Worm (Caenorhabditis elegans) whole organism, late embryonic: ENCODE results near the gene F56D2.3.

Experiments
- ama-1 ChIP-seq: fragments of 150-350 bp; optimal IDR thresholded peaks from 2 replicates; lab custom pipeline; 2014
- ceh-24 ChIP-seq: sonication (generic microtip); optimal IDR thresholded peaks from 2 replicates; lab custom pipeline; 2016; ENCODE audit warnings: mild to moderate bottlenecking, missing genetic modification characterization, missing compliant biosample characterization
- ceh-34 ChIP-seq: sonication (generic microtip); optimal IDR thresholded peaks from 2 replicates; lab custom pipeline; 2016; ENCODE audit warnings: mild to moderate bottlenecking, missing genetic modification characterization, missing compliant biosample characterization
- ceh-9 ChIP-seq: sonication (generic microtip); optimal IDR thresholded peaks from 2 replicates; lab custom pipeline; 2016; ENCODE audit warnings: mild to moderate bottlenecking, missing genetic modification characterization, inconsistent platforms, missing compliant biosample characterization
- dmd-4 ChIP-seq: sonication (generic microtip); optimal IDR thresholded peaks from 2 replicates; lab custom pipeline; 2016; ENCODE audit warnings: borderline replicate concordance, missing genetic modification characterization, missing compliant biosample characterization
- eyg-1 ChIP-seq: sonication (generic microtip); optimal IDR thresholded peaks from 2 replicates; lab custom pipeline; 2016; ENCODE audit warnings: missing genotype, missing genetic modification characterization, missing compliant biosample characterization
- fkh-10 ChIP-seq: fragments of 150-350 bp; optimal IDR thresholded peaks from 2 replicates; lab custom pipeline; 2014; ENCODE audit warnings: missing biosample characterization, missing genetic modification reagents, missing genetic modification characterization
- fkh-6 ChIP-seq: sonication (generic microtip); optimal IDR thresholded peaks from 2 replicates; lab custom pipeline; 2016; ENCODE audit warnings: missing genetic modification characterization, missing compliant biosample characterization
- lin-11 ChIP-seq: fragments of 200-800 bp; sonication (Bioruptor generic); optimal IDR thresholded peaks from 2 replicates; lab custom pipeline; 2018; ENCODE audit warnings: mild to moderate bottlenecking, missing genetic modification characterization, missing compliant biosample characterization
- pros-1 ChIP-seq: fragments of 150-350 bp; optimal IDR thresholded peaks from 2 replicates; lab custom pipeline; 2014; ENCODE audit warnings: missing biosample characterization, missing genetic modification reagents, missing genetic modification characterization
- rnt-1 ChIP-seq: sonication (generic microtip); optimal IDR thresholded peaks from 2 replicates; lab custom pipeline; 2016; ENCODE audit warnings: missing genetic modification characterization, missing compliant biosample characterization

DNA sequence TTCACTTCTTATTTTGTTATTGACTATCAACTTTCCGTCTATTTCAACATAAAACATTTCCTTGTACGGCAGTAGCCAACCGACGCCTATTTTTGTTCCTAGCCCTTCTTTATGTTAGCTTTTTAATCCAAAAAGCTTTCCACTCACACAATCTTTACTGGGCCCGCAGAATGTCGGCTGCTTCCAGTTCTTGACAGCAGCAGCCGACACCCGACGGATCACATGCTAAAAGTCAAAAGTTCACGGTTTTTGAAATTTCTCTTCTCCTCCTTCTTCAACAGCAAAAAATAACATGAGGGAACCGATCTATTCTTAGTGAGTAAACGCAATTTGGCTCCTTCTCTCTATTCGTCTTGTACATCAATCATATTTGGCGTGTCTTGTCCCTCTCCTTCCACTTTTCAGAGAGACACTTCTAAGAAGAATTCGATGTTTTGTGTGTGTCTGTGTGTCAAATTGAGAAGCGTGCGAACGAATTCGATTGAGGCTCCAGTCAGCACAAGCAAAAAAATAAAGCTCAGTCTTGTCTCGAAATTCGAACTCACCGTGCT lies 47.8 kb downstream of the F56D2.3 start:
- TF ChIP-seq dmd-4 (no peak), ceh-24 (tag; lab: Kevin White, UChicago) (no peak), ama-1 (no peak), pros-1 (no peak), ceh-34 (tag; lab: Kevin White, UChicago) (no peak), rnt-1 (tag; lab: Kevin White, UChicago) (no peak), lin-11 (no peak), fkh-6 (no peak), ceh-9 (no peak), eyg-1 (no peak), fkh-10 (GFP tag; lab: Kevin White, UChicago) (no peak)
